Fruit fly (Drosophila melanogaster): ENCODE measurements around the gene CG42724.
A peak's percentile ranks its signal among the peaks of the same experiment; 100 is the strongest.

Gene CG42724

dm6 chr3R:6382733-6383465 is 14.8 kb upstream of the CG42724 start, which contains the start of gene gzl (continued):
- TF ChIP-seq mld (GFP tag; IDR thresholded peaks at IDR 0.05; ENCODE audit: partially characterized antibody) = peak; percentile 94
- peak; percentile 96 for TF ChIP-seq inv (GFP tag; IDR thresholded peaks at IDR 0.05; ENCODE audit: partially characterized antibody)
- TF ChIP-seq MBD-R2 (GFP tag; IDR thresholded peaks at IDR 0.05) = peak; percentile 64
- peak; percentile 93 for TF ChIP-seq Sry-δ (GFP tag; optimal IDR thresholded peaks at IDR 0.05)
- TF ChIP-seq tll (GFP tag; optimal IDR thresholded peaks at IDR 0.05) = no peak
- peak; percentile 97 for TF ChIP-seq zen2 (GFP tag; IDR thresholded peaks at IDR 0.05; ENCODE audit: partially characterized antibody)
- TF ChIP-seq Nf-YB (GFP tag; optimal IDR thresholded peaks at IDR 0.05) = no peak
- TF ChIP-seq BEAF-32 (GFP tag; optimal IDR thresholded peaks at IDR 0.05) = peak; percentile 95
- peak; percentile 21 for TF ChIP-seq CG10543 (GFP tag; optimal IDR thresholded peaks at IDR 0.05)
- peak; percentile 96 for TF ChIP-seq CG14860 (GFP tag; IDR thresholded peaks at IDR 0.05; ENCODE audit: partially characterized antibody)
- TF ChIP-seq Ssrp (tag; optimal IDR thresholded peaks at IDR 0.05) = no peak
- TF ChIP-seq nerfin-2 (GFP tag; IDR thresholded peaks at IDR 0.05; ENCODE audit: partially characterized antibody) = peak; percentile 94
- no peak for TF ChIP-seq CG34422 (GFP tag; IDR thresholded peaks at IDR 0.05)
- peak; percentile 93 for TF ChIP-seq cg (GFP tag; optimal IDR thresholded peaks at IDR 0.05)
- TF ChIP-seq CG2712 (tag; optimal IDR thresholded peaks at IDR 0.05) = peak; percentile 15
- no peak for TF ChIP-seq en (GFP tag; optimal IDR thresholded peaks at IDR 0.05)
- TF ChIP-seq Adf1 (GFP tag; IDR thresholded peaks at IDR 0.05) = peak; percentile 30; the same call in 1 of the 2 replicates
- peak; percentile 38 for TF ChIP-seq Deaf1 (tag; optimal IDR thresholded peaks at IDR 0.05)
- no peak for TF ChIP-seq Sox102F (GFP tag; optimal IDR thresholded peaks at IDR 0.05)
- TF ChIP-seq YL-1 (GFP tag; optimal IDR thresholded peaks at IDR 0.05) = peak; percentile 72
- no peak for TF ChIP-seq dati (GFP tag; IDR thresholded peaks at IDR 0.05)
- TF ChIP-seq CG14667 (GFP tag; IDR thresholded peaks at IDR 0.05) = no peak
- TF ChIP-seq NC2α (GFP tag; optimal IDR thresholded peaks at IDR 0.05) = no peak
- peak; percentile 19; the same call in 1 of the 2 replicates for TF ChIP-seq Xrp1 (GFP tag; IDR thresholded peaks at IDR 0.05)
- TF ChIP-seq seq (GFP tag; IDR thresholded peaks at IDR 0.05) = no peak
- peak; percentile 55 for TF ChIP-seq CG12155 (GFP tag; optimal IDR thresholded peaks at IDR 0.05)
- TF ChIP-seq Dll (GFP tag; IDR thresholded peaks at IDR 0.05; ENCODE audit: partially characterized antibody) = peak; percentile 94
- peak; percentile 65 for TF ChIP-seq CG2116 (GFP tag; optimal IDR thresholded peaks at IDR 0.05)
- peak; percentile 25 for TF ChIP-seq HmgZ (tag; optimal IDR thresholded peaks at IDR 0.05)
- TF ChIP-seq gcm2 (GFP tag; optimal IDR thresholded peaks at IDR 0.05) = no peak
- TF ChIP-seq sug (tag; optimal IDR thresholded peaks at IDR 0.05) = no peak
- no peak for TF ChIP-seq zfh2 (GFP tag; optimal IDR thresholded peaks at IDR 0.05)
- TF ChIP-seq nmo (GFP tag; optimal IDR thresholded peaks at IDR 0.05) = peak; percentile 28
- TF ChIP-seq hbn (GFP tag; IDR thresholded peaks at IDR 0.05; ENCODE audit: partially characterized antibody) = peak; percentile 97
- TF ChIP-seq ato (GFP tag; IDR thresholded peaks at IDR 0.05; ENCODE audit: partially characterized antibody) = peak; percentile 96
- TF ChIP-seq Atf-2 (GFP tag; optimal IDR thresholded peaks at IDR 0.05) = no peak
- peak; percentile 96 for TF ChIP-seq unc-4 (GFP tag; IDR thresholded peaks at IDR 0.05; ENCODE audit: partially characterized antibody)
- TF ChIP-seq CG7963 (GFP tag; IDR thresholded peaks at IDR 0.05; ENCODE audit: partially characterized antibody) = peak; percentile 96
- TF ChIP-seq phol (tag; optimal IDR thresholded peaks at IDR 0.05) = peak; percentile 20
- peak; percentile 30 for TF ChIP-seq CG9797 (GFP tag; optimal IDR thresholded peaks at IDR 0.05)
- peak; percentile 66 for TF ChIP-seq D (optimal IDR thresholded peaks at IDR 0.05)
- no peak for TF ChIP-seq D (GFP tag; optimal IDR thresholded peaks at IDR 0.05)
- peak; percentile 97 for TF ChIP-seq CG42726 (GFP tag; IDR thresholded peaks at IDR 0.05; ENCODE audit: partially characterized antibody)
- peak; percentile 14 for TF ChIP-seq zen (tag; optimal IDR thresholded peaks at IDR 0.05)
- no peak for TF ChIP-seq CG12104 (GFP tag; optimal IDR thresholded peaks at IDR 0.05)
- no peak for TF ChIP-seq CG1602 (GFP tag; optimal IDR thresholded peaks at IDR 0.05)
- peak; percentile 69 for TF ChIP-seq CG4617 (GFP tag; optimal IDR thresholded peaks at IDR 0.05; ENCODE audit: borderline replicate concordance)
- TF ChIP-seq chinmo (GFP tag; IDR thresholded peaks at IDR 0.05; ENCODE audit: partially characterized antibody) = peak; percentile 97
